Worm (Caenorhabditis elegans): ENCODE measurements around the gene zhit-3.

Gene zhit-3

ce11 chrV:10190081-10190556 lies 21.8 kb downstream of the zhit-3 start, which contains the start of gene ZK856.5:
Gene ZK856.5, minus strand, starts transcription at chrV:10190131.
- TF ChIP-seq hmbx-1 (tag; optimal IDR thresholded peaks at IDR 0.05) (no peak), hnd-1 (tag; optimal IDR thresholded peaks at IDR 0.05) (no peak), sea-1 (GFP tag; conservative IDR thresholded peaks at IDR 0.05) (no peak), ets-7 (tag; optimal IDR thresholded peaks at IDR 0.05) (no peak), tra-4 (tag; optimal IDR thresholded peaks at IDR 0.05) (no peak), tbx-11 (GFP tag; IDR thresholded peaks at IDR 0.05) (no peak), B0310.2 (tag; optimal IDR thresholded peaks at IDR 0.05) (no peak), ama-1 (optimal IDR thresholded peaks at IDR 0.05) (no peak), ceh-36 (tag; optimal IDR thresholded peaks at IDR 0.05) (no peak), scrt-1 (GFP tag; IDR thresholded peaks at IDR 0.05) (no peak), pes-1 (GFP tag; IDR thresholded peaks at IDR 0.05) (no peak), hmg-4 (GFP tag; optimal IDR thresholded peaks at IDR 0.05) (no peak), tbx-37 (GFP tag; conservative IDR thresholded peaks at IDR 0.05) (no peak), aly-1 (tag; optimal IDR thresholded peaks at IDR 0.05) (no peak), flt-1 (GFP tag; IDR thresholded peaks at IDR 0.05) (no peak), F13C5.2 (tag; optimal IDR thresholded peaks at IDR 0.05) (no peak), ceh-13 (GFP tag; optimal IDR thresholded peaks at IDR 0.05) (no peak)

ce11 chrV:10185719-10186118 lies 26.2 kb downstream of the zhit-3 start, which contains the start of gene ZK856.18:
Gene ZK856.18, minus strand, starts transcription at chrV:10186007.
- TF ChIP-seq ceh-36 (tag; optimal IDR thresholded peaks at IDR 0.05) (no peak), flt-1 (GFP tag; IDR thresholded peaks at IDR 0.05) (no peak), tbx-37 (GFP tag; conservative IDR thresholded peaks at IDR 0.05) (no peak), ama-1 (optimal IDR thresholded peaks at IDR 0.05) (no peak), ets-7 (tag; optimal IDR thresholded peaks at IDR 0.05) (no peak), tbx-11 (GFP tag; IDR thresholded peaks at IDR 0.05) (no peak), tra-4 (tag; optimal IDR thresholded peaks at IDR 0.05) (no peak), sea-1 (GFP tag; conservative IDR thresholded peaks at IDR 0.05) (no peak), aly-1 (tag; optimal IDR thresholded peaks at IDR 0.05) (no peak)

- TF ChIP-seq ceh-13 (GFP tag; optimal IDR thresholded peaks at IDR 0.05), result no peak
- TF ChIP-seq hmg-4 (GFP tag; optimal IDR thresholded peaks at IDR 0.05), result no peak
- no peak for TF ChIP-seq aly-1 (tag; optimal IDR thresholded peaks at IDR 0.05)
- no peak for TF ChIP-seq flt-1 (GFP tag; IDR thresholded peaks at IDR 0.05)
- TF ChIP-seq hnd-1 (tag; optimal IDR thresholded peaks at IDR 0.05), result no peak
- TF ChIP-seq tra-4 (tag; optimal IDR thresholded peaks at IDR 0.05), result no peak
- TF ChIP-seq ceh-36 (tag; optimal IDR thresholded peaks at IDR 0.05), result no peak
- no peak for TF ChIP-seq hmbx-1 (tag; optimal IDR thresholded peaks at IDR 0.05)
Observed at ce11 chrV:10183810-10184209, 28.1 kb downstream of the zhit-3 start.

- TF ChIP-seq flt-1 (GFP tag; IDR thresholded peaks at IDR 0.05) (no peak), tra-4 (tag; optimal IDR thresholded peaks at IDR 0.05) (no peak), sea-1 (GFP tag; conservative IDR thresholded peaks at IDR 0.05) (no peak), ama-1 (optimal IDR thresholded peaks at IDR 0.05) (no peak), hmg-4 (GFP tag; optimal IDR thresholded peaks at IDR 0.05) (no peak), ceh-13 (GFP tag; optimal IDR thresholded peaks at IDR 0.05) (no peak), hnd-1 (tag; optimal IDR thresholded peaks at IDR 0.05) (no peak), hmbx-1 (tag; optimal IDR thresholded peaks at IDR 0.05) (no peak), tbx-37 (GFP tag; conservative IDR thresholded peaks at IDR 0.05) (no peak)
Observed at ce11 chrV:10182984-10183383, 28.9 kb downstream of the zhit-3 start, which contains the start of gene ZK856.4. Gene ZK856.4, plus strand, starts transcription at chrV:10183284.

ce11 chrV:10179235-10179634 lies 32.7 kb downstream of the zhit-3 start, which contains the start of gene cul-5:
Gene cul-5, plus strand, starts transcription at chrV:10179535.
- TF ChIP-seq ceh-13 (GFP tag; optimal IDR thresholded peaks at IDR 0.05) (no peak), tbx-11 (GFP tag; IDR thresholded peaks at IDR 0.05) (no peak), hmg-4 (GFP tag; optimal IDR thresholded peaks at IDR 0.05) (no peak), tra-4 (tag; optimal IDR thresholded peaks at IDR 0.05) (no peak), aly-1 (tag; optimal IDR thresholded peaks at IDR 0.05) (no peak)

- peak; percentile 44 for TF ChIP-seq F13C5.2 (tag; optimal IDR thresholded peaks at IDR 0.05)
- no peak for TF ChIP-seq B0310.2 (tag; optimal IDR thresholded peaks at IDR 0.05)
Observed at ce11 chrV:10178166-10178565, 33.8 kb downstream of the zhit-3 start.

- TF ChIP-seq B0310.2 (tag; optimal IDR thresholded peaks at IDR 0.05) (no peak), ets-7 (tag; optimal IDR thresholded peaks at IDR 0.05) (no peak), F13C5.2 (tag; optimal IDR thresholded peaks at IDR 0.05) (no peak), ceh-13 (GFP tag; optimal IDR thresholded peaks at IDR 0.05) (no peak), flt-1 (GFP tag; IDR thresholded peaks at IDR 0.05) (no peak), scrt-1 (GFP tag; IDR thresholded peaks at IDR 0.05) (no peak), ceh-36 (tag; optimal IDR thresholded peaks at IDR 0.05) (no peak), ama-1 (optimal IDR thresholded peaks at IDR 0.05) (no peak), hmbx-1 (tag; optimal IDR thresholded peaks at IDR 0.05) (no peak), aly-1 (tag; optimal IDR thresholded peaks at IDR 0.05) (no peak), sea-1 (GFP tag; conservative IDR thresholded peaks at IDR 0.05) (no peak), hnd-1 (tag; optimal IDR thresholded peaks at IDR 0.05) (no peak), hmg-4 (GFP tag; optimal IDR thresholded peaks at IDR 0.05) (no peak), tbx-11 (GFP tag; IDR thresholded peaks at IDR 0.05) (no peak), pes-1 (GFP tag; IDR thresholded peaks at IDR 0.05) (no peak)
Observed at ce11 chrV:10174632-10175075, 37.3 kb downstream of the zhit-3 start.

- TF ChIP-seq B0310.2 (tag; optimal IDR thresholded peaks at IDR 0.05), result no peak
- no peak for TF ChIP-seq tbx-11 (GFP tag; IDR thresholded peaks at IDR 0.05)
- TF ChIP-seq hmbx-1 (tag; optimal IDR thresholded peaks at IDR 0.05), result no peak
- no peak for TF ChIP-seq F13C5.2 (tag; optimal IDR thresholded peaks at IDR 0.05)
- TF ChIP-seq scrt-1 (GFP tag; IDR thresholded peaks at IDR 0.05), result no peak
- no peak for TF ChIP-seq aly-1 (tag; optimal IDR thresholded peaks at IDR 0.05)
- no peak for TF ChIP-seq ama-1 (optimal IDR thresholded peaks at IDR 0.05)
Observed at ce11 chrV:10173653-10174052, 38.3 kb downstream of the zhit-3 start, which contains the start of gene egl-3. Gene egl-3, minus strand, starts transcription at chrV:10173753.
